Fruit fly (Drosophila melanogaster) whole organism, embryonic: ENCODE measurements around the gene CG6695.

Experiments used
- CG17361 ChIP-seq: fragments of 200-800 bp; sonication (Bioruptor generic); IDR thresholded peaks from 3 replicates; pipeline ENCODE4 v1.3.6; 2022; ENCODE audit warnings: missing biosample characterization, missing genetic modification characterization
- CG30403 ChIP-seq: fragments of 200-800 bp; sonication (Bioruptor generic); optimal IDR thresholded peaks from 3 replicates; lab custom pipeline; 2016; ENCODE audit warnings: missing biosample characterization, missing genetic modification characterization
- CG4424 ChIP-seq: fragments of 200-800 bp; sonication (Bioruptor generic); optimal IDR thresholded peaks from 3 replicates; lab custom pipeline; 2016; ENCODE audit warnings: missing biosample characterization, missing genetic modification characterization
- CG5953 ChIP-seq: fragments of 200-800 bp; sonication (Bioruptor generic); IDR thresholded peaks from 2 replicates; pipeline ENCODE4 v1.3.6; 2022; ENCODE audit warnings: missing biosample characterization, missing genetic modification characterization
- CG6254 ChIP-seq: fragments of 200-800 bp; sonication (Bioruptor generic); optimal IDR thresholded peaks from 3 replicates; lab custom pipeline; 2017; ENCODE audit warnings: mild to moderate bottlenecking, missing biosample characterization, missing genetic modification reagents, missing genetic modification characterization
- CG6683 ChIP-seq: fragments of 200-800 bp; sonication (Bioruptor generic); optimal IDR thresholded peaks from 2 replicates; lab custom pipeline; 2017; ENCODE audit warnings: missing biosample characterization, mild to moderate bottlenecking, missing genetic modification characterization, missing genetic modification reagents
- Hr3 ChIP-seq: fragments of 200-800 bp; sonication (Bioruptor generic); optimal IDR thresholded peaks from 3 replicates; lab custom pipeline; 2016; ENCODE audit warnings: missing biosample characterization, missing genetic modification characterization
- Oli ChIP-seq: fragments of 200-800 bp; sonication (Bioruptor generic); optimal IDR thresholded peaks from 2 replicates; lab custom pipeline; 2018; ENCODE audit warnings: missing biosample characterization, mild to moderate bottlenecking, missing genetic modification characterization, moderate library complexity
- nom ChIP-seq: fragments of 200-800 bp; sonication (Bioruptor generic); optimal IDR thresholded peaks from 2 replicates; lab custom pipeline; 2017; ENCODE audit warnings: missing biosample characterization, missing genetic modification characterization, mild to moderate bottlenecking, moderate library complexity, missing genetic modification reagents

- no peak for TF ChIP-seq CG4424
- TF ChIP-seq CG6254 (GFP tag; lab: Kevin White, UChicago), result no peak
- no peak for TF ChIP-seq nom (GFP tag; lab: Kevin White, UChicago)
- TF ChIP-seq CG30403 (GFP tag; lab: Kevin White, UChicago), result no peak
- TF ChIP-seq CG17361, result no peak
- no peak for TF ChIP-seq CG5953
- no peak for TF ChIP-seq CG6683 (GFP tag; lab: Kevin White, UChicago)
- no peak for TF ChIP-seq Hr3 (GFP tag; lab: Kevin White, UChicago)
- no peak for TF ChIP-seq Oli
Observed at dm6 chr3R:24629877-24630808, 24.8 kb upstream of the CG6695 start, which contains the start of gene Wsck.
